Fruit fly (Drosophila melanogaster) whole organism, embryonic: ENCODE measurements around the gene Acp26Aa.
A peak's percentile ranks its signal among the peaks of the same experiment; 100 is the strongest.

Experiments used
- Bteb2 ChIP-seq: fragments of 200-800 bp; sonication (Bioruptor generic); optimal IDR thresholded peaks from 2 replicates; lab custom pipeline; 2016; ENCODE audit warnings: missing biosample characterization, missing genetic modification characterization
- CG11696 ChIP-seq: fragments of 200-800 bp; sonication (Bioruptor generic); IDR thresholded peaks from 2 replicates; pipeline ENCODE4 v1.3.6; 2022; ENCODE audit warnings: missing biosample characterization, missing genetic modification characterization
- CG13775 ChIP-seq: fragments of 200-800 bp; sonication (Bioruptor generic); optimal IDR thresholded peaks from 3 replicates; lab custom pipeline; 2017; ENCODE audit warnings: missing biosample characterization, mild to moderate bottlenecking, missing genetic modification characterization
- CG14710 ChIP-seq: fragments of 200-800 bp; sonication (Bioruptor generic); optimal IDR thresholded peaks from 3 replicates; lab custom pipeline; 2019; ENCODE audit warnings: missing biosample characterization, mild to moderate bottlenecking, missing genetic modification characterization, moderate library complexity
- CG17361 ChIP-seq: fragments of 200-800 bp; sonication (Bioruptor generic); IDR thresholded peaks from 3 replicates; pipeline ENCODE4 v1.3.6; 2022; ENCODE audit warnings: missing biosample characterization, missing genetic modification characterization
- CG1792 ChIP-seq: fragments of 200-800 bp; sonication (Bioruptor generic); optimal IDR thresholded peaks from 2 replicates; lab custom pipeline; 2016; ENCODE audit warnings: missing biosample characterization, missing genetic modification characterization
- CG31388 ChIP-seq: fragments of 200-800 bp; sonication (Bioruptor generic); optimal IDR thresholded peaks from 2 replicates; lab custom pipeline; 2016; ENCODE audit warnings: missing biosample characterization, missing genetic modification characterization
- CG32772 ChIP-seq: fragments of 200-800 bp; sonication (Bioruptor generic); IDR thresholded peaks from 2 replicates; pipeline ENCODE4 v1.3.6; 2022; ENCODE audit warnings: missing biosample characterization, missing genetic modification characterization
- CG34376 ChIP-seq: fragments of 200-800 bp; sonication (Bioruptor generic); optimal IDR thresholded peaks from 2 replicates; lab custom pipeline; 2018; ENCODE audit warnings: missing biosample characterization, mild to moderate bottlenecking, missing genetic modification characterization
- CG6272 ChIP-seq: fragments of 200-800 bp; sonication (Bioruptor generic); IDR thresholded peaks from 2 replicates; pipeline ENCODE4 v1.3.6; 2022; ENCODE audit warnings: missing biosample characterization, missing genetic modification characterization
- CG6654 ChIP-seq: fragments of 200-800 bp; sonication (Bioruptor generic); optimal IDR thresholded peaks from 2 replicates; lab custom pipeline; 2017; ENCODE audit warnings: missing biosample characterization, mild to moderate bottlenecking, missing genetic modification characterization
- CG8290 ChIP-seq, 3 experiments: fragments of 200-800 bp; sonication (Bioruptor generic); optimal IDR thresholded peaks; 2 replicates each; lab custom pipeline; 2016 to 2019; ENCODE audit warnings: missing biosample characterization in 3 of 3, missing genetic modification characterization in 3 of 3, mild to moderate bottlenecking in 2 of 3, moderate library complexity in 1 of 3
- CrebB ChIP-seq: fragments of 200-800 bp; sonication (Bioruptor generic); optimal IDR thresholded peaks from 3 replicates; lab custom pipeline; 2018; ENCODE audit warnings: missing biosample characterization, mild to moderate bottlenecking, missing genetic modification characterization
- Drgx ChIP-seq: fragments of 200-800 bp; sonication (Bioruptor generic); IDR thresholded peaks from 2 replicates; pipeline ENCODE4 v1.3.6; 2022; ENCODE audit warnings: missing biosample characterization, missing genetic modification characterization
- Elba2 ChIP-seq: fragments of 200-800 bp; sonication (Bioruptor generic); optimal IDR thresholded peaks from 3 replicates; lab custom pipeline; 2016; ENCODE audit warnings: missing biosample characterization, missing genetic modification characterization
- Ets65A ChIP-seq: fragments of 200-800 bp; sonication (Bioruptor generic); peaks from one replicate; lab custom pipeline; 2016; ENCODE audit warnings: missing biosample characterization, missing genetic modification characterization
- HLH3B ChIP-seq: fragments of 200-800 bp; sonication (Bioruptor generic); IDR thresholded peaks from 2 replicates; pipeline ENCODE4 v1.3.6; 2022; ENCODE audit warnings: missing biosample characterization, missing genetic modification characterization
- Med ChIP-seq: fragments of 200-800 bp; sonication (Bioruptor generic); peaks from one replicate; lab custom pipeline; 2016; ENCODE audit warnings: missing biosample characterization, missing genetic modification characterization, mild to moderate bottlenecking, inconsistent platforms, moderate library complexity
- NC2β ChIP-seq: fragments of 200-800 bp; sonication (Bioruptor generic); optimal IDR thresholded peaks from 2 replicates; lab custom pipeline; 2016; ENCODE audit warnings: missing biosample characterization, missing genetic modification characterization
- PHDP ChIP-seq: fragments of 200-800 bp; sonication (Bioruptor generic); optimal IDR thresholded peaks from 3 replicates; lab custom pipeline; 2018; ENCODE audit warnings: missing biosample characterization, mild to moderate bottlenecking, missing genetic modification characterization, moderate library complexity
- Xrp1 ChIP-seq: fragments of 200-800 bp; sonication (Bioruptor generic); IDR thresholded peaks from 2 replicates; pipeline ENCODE4 v1.3.6; 2022; ENCODE audit warnings: missing biosample characterization, missing genetic modification characterization
- cg ChIP-seq: fragments of 200-800 bp; sonication (Bioruptor generic); optimal IDR thresholded peaks from 3 replicates; lab custom pipeline; 2019; ENCODE audit warnings: missing biosample characterization, mild to moderate bottlenecking, missing genetic modification characterization, moderate library complexity
- chm ChIP-seq: fragments of 200-800 bp; sonication (Bioruptor generic); IDR thresholded peaks from 2 replicates; pipeline ENCODE4 v1.3.6; 2022; ENCODE audit warnings: missing biosample characterization, missing genetic modification characterization
- chn ChIP-seq: fragments of 200-800 bp; sonication (Bioruptor generic); optimal IDR thresholded peaks from 2 replicates; lab custom pipeline; 2016; ENCODE audit warnings: missing biosample characterization, missing genetic modification characterization
- ci ChIP-seq: fragments of 200-800 bp; sonication (Bioruptor generic); IDR thresholded peaks from 3 replicates; pipeline ENCODE4 v1.3.6; 2022; ENCODE audit warnings: missing biosample characterization, missing genetic modification characterization
- crp ChIP-seq, 2 experiments: fragments of 200-800 bp; sonication (Bioruptor generic); optimal IDR thresholded peaks; 2 replicates in 1 of 2; 3 replicates in 1 of 2; lab custom pipeline; 2017; ENCODE audit warnings: missing biosample characterization in 2 of 2, missing genetic modification characterization in 2 of 2, mild to moderate bottlenecking in 1 of 2, moderate library complexity in 1 of 2
- disco-r ChIP-seq: fragments of 200-800 bp; sonication (Bioruptor generic); optimal IDR thresholded peaks from 2 replicates; lab custom pipeline; 2016; ENCODE audit warnings: missing biosample characterization, missing genetic modification characterization
- exex ChIP-seq: fragments of 200-800 bp; sonication (Bioruptor generic); optimal IDR thresholded peaks from 4 replicates; lab custom pipeline; 2018; ENCODE audit warnings: missing biosample characterization, mild to moderate bottlenecking, missing genetic modification characterization, moderate library complexity
- ftz-f1 ChIP-seq: fragments of 200-800 bp; sonication (Bioruptor generic); optimal IDR thresholded peaks from 2 replicates; lab custom pipeline; 2016; ENCODE audit warnings: missing biosample characterization, missing genetic modification characterization
- gem ChIP-seq: fragments of 200-800 bp; sonication (Bioruptor generic); optimal IDR thresholded peaks from 2 replicates; lab custom pipeline; 2019; ENCODE audit warnings: missing biosample characterization, mild to moderate bottlenecking, missing genetic modification characterization, moderate library complexity
- gfzf ChIP-seq: fragments of 200-800 bp; sonication (Bioruptor generic); optimal IDR thresholded peaks from 2 replicates; lab custom pipeline; 2016; ENCODE audit warnings: missing biosample characterization, mild to moderate bottlenecking, missing genetic modification characterization, moderate library complexity
- grau ChIP-seq: fragments of 200-800 bp; optimal IDR thresholded peaks from 3 replicates; lab custom pipeline; 2019; ENCODE audit warnings: missing biosample characterization, mild to moderate bottlenecking, missing genetic modification characterization, moderate library complexity
- grn ChIP-seq: fragments of 200-800 bp; sonication (Bioruptor generic); optimal IDR thresholded peaks from 3 replicates; lab custom pipeline; 2017; ENCODE audit warnings: missing biosample characterization, missing genetic modification characterization
- jigr1 ChIP-seq: fragments of 200-800 bp; sonication (Bioruptor generic); IDR thresholded peaks from 3 replicates; pipeline ENCODE4 v1.3.6; 2022; ENCODE audit warnings: missing biosample characterization, missing genetic modification characterization
- otp ChIP-seq: fragments of 200-800 bp; sonication (Bioruptor generic); IDR thresholded peaks from 3 replicates; pipeline ENCODE4, ENCODE4 v1.3.6; 2022; ENCODE audit warnings: missing biosample characterization, missing genetic modification characterization
- pb ChIP-seq: fragments of 200-800 bp; sonication (Bioruptor generic); optimal IDR thresholded peaks from 3 replicates; lab custom pipeline; 2016; ENCODE audit warnings: missing biosample characterization, missing genetic modification characterization
- pum ChIP-seq: fragments of 200-800 bp; sonication (Bioruptor generic); optimal IDR thresholded peaks from 2 replicates; lab custom pipeline; 2016; ENCODE audit warnings: missing biosample characterization, missing genetic modification characterization
- ranshi ChIP-seq: fragments of 200-800 bp; sonication (Bioruptor generic); IDR thresholded peaks from 2 replicates; pipeline ENCODE4 v1.3.6; 2022; ENCODE audit warnings: missing biosample characterization, missing genetic modification characterization
- sens-2 ChIP-seq: fragments of 200-800 bp; sonication (Bioruptor generic); IDR thresholded peaks from 2 replicates; pipeline ENCODE4 v1.3.6; 2022; ENCODE audit warnings: missing biosample characterization, missing genetic modification characterization
- tll ChIP-seq, 2 experiments: fragments of 200-800 bp in 1 of 2; fragments of >200 bp in 1 of 2; sonication (Bioruptor generic) in 1 of 2; optimal IDR thresholded peaks; 2 replicates each; lab custom pipeline; 2017 to 2019; ENCODE audit warnings: missing biosample characterization in 2 of 2, missing genetic modification characterization in 2 of 2, mild to moderate bottlenecking in 1 of 2, moderate library complexity in 1 of 2
- tna ChIP-seq: fragments of 200-800 bp; sonication (Bioruptor generic); IDR thresholded peaks from 2 replicates; pipeline ENCODE4 v1.3.6; 2022; ENCODE audit warnings: missing biosample characterization, missing genetic modification characterization; ENCODE audit not compliant: partially characterized antibody
- trh ChIP-seq: fragments of 200-800 bp; sonication (Bioruptor generic); optimal IDR thresholded peaks from 2 replicates; lab custom pipeline; 2016; ENCODE audit warnings: missing biosample characterization, missing genetic modification characterization
- zen ChIP-seq: fragments of 200-800 bp; sonication (Bioruptor generic); optimal IDR thresholded peaks from 3 replicates; lab custom pipeline; 2018; ENCODE audit warnings: missing biosample characterization, mild to moderate bottlenecking, missing genetic modification characterization, moderate library complexity

The Acp26Aa gene

dm6 chr2L:5886955-5887354 is 6.7 kb downstream of the Acp26Aa start (continued):
- TF ChIP-seq otp (GFP tag; lab: Robert Waterston, UW) (no peak; the same call in 2 of the 3 replicates), jigr1 (GFP tag; lab: Robert Waterston, UW) (no peak), gfzf (GFP tag; lab: Kevin White, UChicago) (no peak), CG31388 (GFP tag; lab: Kevin White, UChicago) (no peak), ftz-f1 (GFP tag; lab: Kevin White, UChicago) (no peak), tll (GFP tag; optimal IDR thresholded peaks at IDR 0.05; lab: Kevin White, UChicago) (no peak), pb (peak; percentile 10)

DNA sequence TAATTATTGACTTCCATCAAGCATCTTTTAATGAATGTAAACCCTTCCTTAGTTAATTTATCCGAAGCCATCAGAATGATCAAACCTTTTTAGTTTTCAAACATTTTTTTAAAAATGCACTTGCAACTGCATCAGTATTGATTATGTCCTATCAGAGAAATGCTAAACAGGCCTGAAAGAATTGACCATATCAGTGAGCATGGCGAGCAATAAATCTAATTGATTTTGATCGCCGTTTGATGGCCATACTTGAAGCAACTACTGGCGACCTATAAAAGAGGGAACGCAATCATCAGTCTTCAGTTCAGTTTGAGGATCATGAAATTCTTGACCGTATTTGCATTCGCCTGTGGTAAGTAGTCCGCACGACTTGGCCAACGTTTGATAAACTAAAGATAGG is 8.0 kb downstream of the Acp26Aa start, which contains the start of gene CG9029:
Gene CG9029, plus strand, starts transcription at position 301 of the 400 bp plus-strand sequence.
- TF ChIP-seq NC2β (GFP tag; lab: Kevin White, UChicago), result no peak
- TF ChIP-seq CG13775 (GFP tag; lab: Kevin White, UChicago), result no peak
- TF ChIP-seq CG6654 (GFP tag; lab: Kevin White, UChicago), result no peak
- TF ChIP-seq disco-r (GFP tag; lab: Kevin White, UChicago), result no peak
- no peak for TF ChIP-seq CG17361 (GFP tag; lab: Robert Waterston, UW)
- no peak for TF ChIP-seq CG1792 (GFP tag; lab: Kevin White, UChicago)
- TF ChIP-seq Bteb2 (GFP tag; lab: Kevin White, UChicago), result no peak
- TF ChIP-seq PHDP (tag; lab: Kevin White, UChicago), result no peak
- no peak for TF ChIP-seq Elba2
- no peak for TF ChIP-seq grn (GFP tag; lab: Kevin White, UChicago)
- no peak for TF ChIP-seq trh (GFP tag; lab: Kevin White, UChicago)

DNA sequence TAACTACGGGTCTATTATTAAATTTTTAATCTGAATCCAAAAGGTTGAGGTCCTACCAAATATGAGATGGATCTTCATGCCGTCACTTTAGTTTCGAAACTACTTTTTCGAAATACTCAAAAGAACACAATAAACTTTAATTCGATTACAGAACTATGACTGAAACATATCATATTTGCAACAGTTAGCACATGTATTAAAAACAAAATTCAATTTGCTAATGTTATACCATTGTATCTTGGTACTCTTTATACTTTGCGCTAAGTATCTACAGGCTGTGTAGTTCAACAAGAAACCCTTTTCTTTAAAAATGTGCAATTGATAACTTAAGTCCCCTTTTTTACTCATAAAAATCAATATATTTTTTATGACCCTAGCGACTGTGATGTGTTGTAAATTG is 9.0 kb downstream of the Acp26Aa start, which contains the start of the genes Sfp26Ac and CG43185:
Gene Sfp26Ac, minus strand, starts transcription at position 101 of the 400 bp plus-strand sequence.
Gene CG43185, plus strand, starts transcription at position 215 of the 400 bp plus-strand sequence.
- TF ChIP-seq chn (GFP tag; lab: Kevin White, UChicago) (no peak), CG8290 (GFP tag; optimal IDR thresholded peaks at IDR 0.05; lab: Kevin White, UChicago) (no peak), CG8290 (tag; optimal IDR thresholded peaks at IDR 0.05; lab: Kevin White, UChicago) (no peak), zen (tag; lab: Kevin White, UChicago) (no peak), CG34376 (no peak), tna (GFP tag; lab: Robert Waterston, UW) (no peak), sens-2 (no peak), crp (GFP tag; optimal IDR thresholded peaks at IDR 0.05; lab: Kevin White, UChicago) (no peak), CrebB (no peak), cg (GFP tag; lab: Kevin White, UChicago) (no peak), CG32772 (no peak)

- TF ChIP-seq HLH3B (GFP tag; lab: Robert Waterston, UW), result no peak
Measured at dm6 chr2L:5883441-5883840, 10.3 kb downstream of the Acp26Aa start, which contains the start of gene CG44574. CG44574 (plus strand) TSS chr2L:5883741.

DNA sequence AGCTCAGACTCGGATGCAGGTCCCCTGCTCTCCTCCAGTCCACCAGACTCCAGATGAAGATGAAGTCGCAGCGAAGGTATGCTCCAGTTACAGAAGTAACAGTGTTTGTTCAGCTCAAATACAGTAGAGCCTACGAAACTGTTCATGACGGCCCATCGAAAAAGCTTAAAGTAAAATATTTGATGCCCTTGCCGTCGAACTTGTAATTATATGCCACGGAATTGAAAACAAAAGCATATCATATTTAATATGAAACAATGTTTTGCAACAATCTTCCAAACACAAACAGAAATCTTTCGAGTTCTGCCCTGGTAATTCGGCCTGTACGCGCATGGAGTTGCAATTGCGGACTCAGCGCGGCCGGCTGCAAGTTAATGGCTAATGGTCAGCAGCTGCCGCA is 12.5 kb downstream of the Acp26Aa start:
- TF ChIP-seq exex (tag; lab: Kevin White, UChicago) (no peak), CG14710 (no peak), ci (GFP tag; lab: Robert Waterston, UW) (peak; percentile 3; the same call in 1 of the 3 replicates), gem (tag; lab: Kevin White, UChicago) (peak; percentile 10), Med (GFP tag; lab: Kevin White, UChicago) (peak; percentile 19), Xrp1 (GFP tag; lab: Robert Waterston, UW) (0 out of 2 replicates have a peak, but pooled peaks have one; percentile 7), Ets65A (GFP tag; lab: Kevin White, UChicago) (peak; percentile 40), ranshi (GFP tag; lab: Robert Waterston, UW) (0 out of 2 replicates have a peak, but pooled peaks have one; percentile 6), CG6272 (GFP tag; lab: Robert Waterston, UW) (no peak), pum (GFP tag; lab: Kevin White, UChicago) (no peak), grau (tag; lab: Kevin White, UChicago) (peak; percentile 57), Drgx (GFP tag; lab: Robert Waterston, UW) (peak; percentile 33; the same call in 1 of the 2 replicates), chm (peak; percentile 23; the same call in 1 of the 2 replicates), CG11696 (no peak)
- TF ChIP-seq, all 482 proteins: peak for 9
